Worm (Caenorhabditis elegans) whole organism, late embryonic: Measurements from ENCODE around the gene sru-44.

Experiments used
- ceh-22 ChIP-seq: sonication (generic microtip); optimal IDR thresholded peaks from 2 replicates; lab custom pipeline; 2017; ENCODE audit warnings: missing biosample characterization, missing genetic modification characterization
- ceh-34 ChIP-seq: sonication (generic microtip); optimal IDR thresholded peaks from 2 replicates; lab custom pipeline; 2016; ENCODE audit warnings: mild to moderate bottlenecking, missing genetic modification characterization, missing compliant biosample characterization
- ceh-45 ChIP-seq: fragments of 200-800 bp; sonication (Bioruptor generic); IDR thresholded peaks from 2 replicates; pipeline ENCODE4 v1.3.6; 2022; ENCODE audit warnings: missing genetic modification reagents, missing genetic modification characterization, missing compliant biosample characterization
- ceh-6 ChIP-seq: fragments of 200-800 bp; sonication (Bioruptor generic); optimal IDR thresholded peaks from 2 replicates; lab custom pipeline; 2018; ENCODE audit warnings: mild to moderate bottlenecking, missing genetic modification characterization, missing compliant biosample characterization
- dve-1 ChIP-seq: sonication (generic microtip); optimal IDR thresholded peaks from 2 replicates; lab custom pipeline; 2017; ENCODE audit warnings: antibody characterized with exemption, mild to moderate bottlenecking, missing genetic modification characterization, missing compliant biosample characterization
- elt-4 ChIP-seq: sonication (generic microtip); optimal IDR thresholded peaks from 2 replicates; lab custom pipeline; 2016; ENCODE audit warnings: missing genetic modification characterization, missing compliant biosample characterization
- ets-4 ChIP-seq: sonication (generic microtip); optimal IDR thresholded peaks from 2 replicates; lab custom pipeline; 2016; ENCODE audit warnings: missing genetic modification characterization, missing compliant biosample characterization
- fax-1 ChIP-seq: sonication (generic microtip); optimal IDR thresholded peaks from 2 replicates; lab custom pipeline; 2016; ENCODE audit warnings: missing genotype, missing genetic modification characterization, missing compliant biosample characterization
- lim-6 ChIP-seq: sonication (generic microtip); optimal IDR thresholded peaks from 2 replicates; lab custom pipeline; 2016; ENCODE audit warnings: missing genetic modification characterization, missing compliant biosample characterization
- lin-11 ChIP-seq: fragments of 200-800 bp; sonication (Bioruptor generic); optimal IDR thresholded peaks from 2 replicates; lab custom pipeline; 2018; ENCODE audit warnings: mild to moderate bottlenecking, missing genetic modification characterization, missing compliant biosample characterization
- nhr-11 ChIP-seq: fragments of 150-350 bp; optimal IDR thresholded peaks from 2 replicates; lab custom pipeline; 2014; ENCODE audit warnings: missing biosample characterization, missing genetic modification characterization
- pha-4 ChIP-seq: fragments of 150-350 bp; optimal IDR thresholded peaks from 2 replicates; lab custom pipeline; 2018; ENCODE audit warnings: missing biosample characterization, missing genetic modification reagents, missing genetic modification characterization
- ref-2 ChIP-seq: sonication (generic microtip); optimal IDR thresholded peaks from 2 replicates; lab custom pipeline; 2016; ENCODE audit warnings: missing genetic modification characterization, missing compliant biosample characterization

- TF ChIP-seq lin-11 (tag; lab: Kevin White, UChicago), result no peak
- no peak for TF ChIP-seq pha-4
- no peak for TF ChIP-seq ceh-34 (tag; lab: Kevin White, UChicago)
- no peak for TF ChIP-seq ceh-22 (tag; lab: Kevin White, UChicago)
- TF ChIP-seq nhr-11 (tag; lab: Kevin White, UChicago), result no peak
- TF ChIP-seq lim-6 (tag; lab: Kevin White, UChicago), result no peak
- TF ChIP-seq ceh-45, result no peak
- TF ChIP-seq ceh-6, result no peak
- no peak for TF ChIP-seq fax-1
- TF ChIP-seq dve-1 (tag; lab: Kevin White, UChicago), result no peak
- TF ChIP-seq elt-4 (tag; lab: Kevin White, UChicago), result no peak
- TF ChIP-seq ref-2 (tag; lab: Kevin White, UChicago), result no peak
- no peak for TF ChIP-seq ets-4
These were observed 3.2 kb upstream of the sru-44 start, which contains the start of gene srh-138 for ce11 chrV:16470916-16471315.
